Fruit fly (Drosophila melanogaster) whole organism: ENCODE data around the gene Hsp27.

ENCODE experiments used
- CG8478 ChIP-seq: fragments of >200 bp; optimal IDR thresholded peaks from 2 replicates; lab custom pipeline; 2018; ENCODE audit warnings: inconsistent platforms
- Dll ChIP-seq: fragments of >200 bp; optimal IDR thresholded peaks from 2 replicates; lab custom pipeline; 2017
- EcR ChIP-seq, 2 experiments: fragments of >200 bp; optimal IDR thresholded peaks; 2 replicates each; lab custom pipeline; 2017; ENCODE audit warnings: missing biosample characterization in 2 of 2, missing genetic modification characterization in 2 of 2, missing genetic modification reagents in 2 of 2
- pan ChIP-seq: fragments of >200 bp; optimal IDR thresholded peaks from 2 replicates; lab custom pipeline; 2017
- psq ChIP-seq: fragments of >200 bp; optimal IDR thresholded peaks from 2 replicates; lab custom pipeline; 2017
- usp ChIP-seq: fragments of >200 bp; optimal IDR thresholded peaks from 2 replicates; lab custom pipeline; 2017; ENCODE audit warnings: missing biosample characterization, missing genetic modification characterization, mixed read lengths

DNA sequence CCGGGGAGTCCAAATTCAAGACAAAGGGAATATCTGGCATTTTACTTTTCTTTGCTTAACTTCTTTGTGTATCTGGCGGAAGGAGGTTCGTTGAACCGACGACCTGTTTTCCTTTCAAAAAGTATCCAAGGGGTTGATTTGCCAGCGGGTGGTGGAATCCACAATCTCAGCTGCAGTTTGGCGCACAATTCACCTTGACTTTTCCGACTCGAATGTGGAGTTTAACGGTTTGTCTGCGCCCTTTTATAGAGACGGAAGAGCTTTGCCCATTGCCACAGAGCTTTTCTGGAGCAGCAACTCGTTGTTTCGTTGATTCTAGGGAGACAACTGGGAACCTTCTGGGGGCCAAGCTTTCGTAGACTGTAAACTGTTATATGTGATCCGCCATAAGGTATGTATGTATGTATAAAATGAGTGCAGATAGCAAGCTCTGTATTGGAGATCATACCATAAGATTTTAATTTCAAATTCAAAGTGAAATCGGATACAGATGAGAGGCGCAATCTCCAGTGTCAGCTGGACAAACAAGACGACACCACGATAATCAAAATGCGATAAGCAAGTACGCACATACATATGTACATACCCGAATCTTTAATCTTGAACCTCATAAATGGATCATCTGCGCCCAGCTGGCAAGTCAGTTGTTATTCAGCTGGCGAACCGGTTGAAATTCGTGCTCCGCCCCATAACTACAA is 11.4 kb upstream of the Hsp27 start, which contains the start of the genes Hsp67Bc, CG4456 and Hsp22:
- TF ChIP-seq pan (no peak), usp (no peak), psq (no peak), CG8478 (lab: Kevin White, UChicago) (no peak), Dll (no peak), EcR (GFP tag; optimal IDR thresholded peaks at IDR 0.05; lab: Kevin White, UChicago) (peak in 1 of 2 experiments; percentile 72)
